Worm (Caenorhabditis elegans) whole organism, early embryonic: ENCODE measurements around the gene Y6E2A.7.
"Not testable (repeated sequence)": the region's sequence is repeated elsewhere in the genome, so short reads cannot be mapped to it uniquely, and the experiment has no call there.

Experiments used
- B0310.2 ChIP-seq: sonication (generic microtip); optimal IDR thresholded peaks from 2 replicates; lab custom pipeline; 2016; ENCODE audit warnings: mild to moderate bottlenecking, missing genetic modification characterization, missing compliant biosample characterization
- F13C5.2 ChIP-seq: sonication (generic microtip); optimal IDR thresholded peaks from 2 replicates; lab custom pipeline; 2017; ENCODE audit warnings: mild to moderate bottlenecking, missing genetic modification characterization, inconsistent platforms, missing compliant biosample characterization
- ama-1 ChIP-seq: fragments of 150-350 bp; optimal IDR thresholded peaks from 2 replicates; lab custom pipeline; 2014
- ets-7 ChIP-seq: sonication (generic microtip); optimal IDR thresholded peaks from 2 replicates; lab custom pipeline; 2016; ENCODE audit warnings: missing genotype, missing genetic modification characterization, missing compliant biosample characterization

DNA sequence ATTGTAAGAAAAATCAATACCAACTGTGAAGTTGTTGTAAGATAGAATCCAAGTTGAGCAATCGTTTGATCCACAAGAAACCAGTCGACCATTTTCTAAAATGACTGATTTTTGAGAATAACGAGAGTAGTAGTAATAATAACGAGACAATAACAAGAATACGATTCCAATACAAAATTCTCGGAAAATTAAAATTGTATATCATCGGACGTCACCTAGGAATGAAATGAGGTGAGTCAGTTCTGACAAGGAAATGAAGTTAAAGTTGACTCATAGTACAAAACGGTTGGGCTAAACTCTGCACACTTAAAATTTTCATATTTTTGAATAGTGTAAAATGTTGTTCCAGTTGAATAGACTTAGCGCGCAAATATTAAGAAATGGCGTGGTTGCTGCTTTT, 24.7 kb downstream of the Y6E2A.7 start, which contains the start of gene str-19:
- TF ChIP-seq ets-7 (tag; lab: Kevin White, UChicago); ama-1 (lab: Kevin White, UChicago); F13C5.2; B0310.2 (tag; lab: Kevin White, UChicago): not testable (repeated sequence)
